Worm (Caenorhabditis elegans) whole organism, midembryonic: ENCODE data around the gene Y11D7A.7.

Experiments
- T22C8.4 ChIP-seq: fragments of 200-800 bp; sonication (Bioruptor generic); IDR thresholded peaks from 2 replicates; pipeline ENCODE4 v1.3.6; 2022; ENCODE audit warnings: missing genetic modification characterization, missing compliant biosample characterization
- flt-1 ChIP-seq: fragments of 200-800 bp; sonication (Bioruptor generic); IDR thresholded peaks from 2 replicates; pipeline ENCODE4 v1.3.6; 2022; ENCODE audit warnings: missing genetic modification characterization, missing compliant biosample characterization
- med-1 ChIP-seq: sonication (generic microtip); optimal IDR thresholded peaks from 2 replicates; lab custom pipeline; 2017; ENCODE audit warnings: missing genetic modification characterization, mild to moderate bottlenecking, missing compliant biosample characterization, antibody characterized with exemption, missing genetic modification reagents; ENCODE audit not compliant: insufficient read depth
- ref-1 ChIP-seq: fragments of 200-800 bp; sonication (Bioruptor generic); conservative IDR thresholded peaks from 2 replicates; pipeline ENCODE4 v1.3.6; 2022; ENCODE audit warnings: missing genetic modification reagents, missing genetic modification characterization, missing compliant biosample characterization
- tab-1 ChIP-seq: fragments of 200-800 bp; sonication (Bioruptor generic); IDR thresholded peaks from 2 replicates; pipeline ENCODE4 v1.3.6; 2022; ENCODE audit warnings: missing genetic modification characterization, missing compliant biosample characterization
- ztf-23 ChIP-seq: fragments of 200-800 bp; sonication (Bioruptor generic); IDR thresholded peaks from 2 replicates; pipeline ENCODE4 v1.3.6; 2022; ENCODE audit warnings: missing genetic modification reagents, missing genetic modification characterization, missing compliant biosample characterization

- TF ChIP-seq ztf-23 (GFP tag; lab: Robert Waterston, UW): no peak
- no peak for TF ChIP-seq T22C8.4 (GFP tag; lab: Robert Waterston, UW)
- TF ChIP-seq ref-1: no peak
- TF ChIP-seq tab-1 (GFP tag; lab: Robert Waterston, UW): no peak
- TF ChIP-seq flt-1 (GFP tag; lab: Robert Waterston, UW): no peak
- TF ChIP-seq med-1 (GFP tag; lab: Kevin White, UChicago): no peak
These were observed 30.9 kb upstream of the Y11D7A.7 start for ce11 chrIV:9218415-9218814.
